Fruit fly (Drosophila melanogaster) whole organism, prepupa: Measurements from ENCODE around the gene SCCRO.

Experiments
- Blimp-1 ChIP-seq: fragments of 200-800 bp; sonication (Bioruptor generic); optimal IDR thresholded peaks from 3 replicates; lab custom pipeline; 2017; ENCODE audit warnings: missing biosample characterization, missing genetic modification characterization, mild to moderate bottlenecking, moderate library complexity, missing genetic modification reagents
- CG10669 ChIP-seq: fragments of 200-800 bp; sonication (Bioruptor generic); optimal IDR thresholded peaks from 3 replicates; lab custom pipeline; 2018; ENCODE audit warnings: missing biosample characterization, mild to moderate bottlenecking, missing genetic modification characterization, moderate library complexity
- CG11294 ChIP-seq: fragments of 200-800 bp; sonication (Bioruptor generic); IDR thresholded peaks from 2 replicates; pipeline ENCODE4 v1.3.6; 2022; ENCODE audit warnings: missing biosample characterization, missing genetic modification characterization
- CG11762 ChIP-seq: fragments of 200-800 bp; sonication (Bioruptor generic); optimal IDR thresholded peaks from 3 replicates; lab custom pipeline; 2016; ENCODE audit warnings: missing biosample characterization, missing genetic modification characterization; ENCODE audit not compliant: insufficient read depth
- CG11902 ChIP-seq: fragments of 200-800 bp; sonication (Bioruptor generic); optimal IDR thresholded peaks from 3 replicates; lab custom pipeline; 2016; ENCODE audit warnings: missing biosample characterization, missing genetic modification characterization
- CG15336 ChIP-seq: fragments of 200-800 bp; sonication (Bioruptor generic); IDR thresholded peaks from 2 replicates; pipeline ENCODE4 v1.3.6; 2022; ENCODE audit warnings: missing biosample characterization, missing genetic modification characterization
- CG16779 ChIP-seq: fragments of 200-800 bp; sonication (Bioruptor generic); optimal IDR thresholded peaks from 3 replicates; lab custom pipeline; 2017; ENCODE audit warnings: missing biosample characterization, mild to moderate bottlenecking, missing genetic modification characterization
- CG31627 ChIP-seq: fragments of 200-800 bp; sonication (Bioruptor generic); optimal IDR thresholded peaks from 3 replicates; lab custom pipeline; 2016; ENCODE audit warnings: missing biosample characterization, missing genetic modification characterization
- CG32006 ChIP-seq: fragments of 200-800 bp; sonication (Bioruptor generic); optimal IDR thresholded peaks from 3 replicates; lab custom pipeline; 2017; ENCODE audit warnings: missing biosample characterization, mild to moderate bottlenecking, missing genetic modification characterization
- CG34406 ChIP-seq: fragments of 200-800 bp; sonication (Bioruptor generic); optimal IDR thresholded peaks from 3 replicates; lab custom pipeline; 2016; ENCODE audit warnings: missing biosample characterization, missing genetic modification characterization
- CG3919 ChIP-seq: fragments of 200-800 bp; sonication (Bioruptor generic); optimal IDR thresholded peaks from 3 replicates; lab custom pipeline; 2016; ENCODE audit warnings: missing biosample characterization, missing genetic modification characterization
- CG4318 ChIP-seq: fragments of 200-800 bp; sonication (Bioruptor generic); optimal IDR thresholded peaks from 3 replicates; lab custom pipeline; 2017; ENCODE audit warnings: missing biosample characterization, mild to moderate bottlenecking, missing genetic modification characterization
- CG6163 ChIP-seq: fragments of 200-800 bp; sonication (Bioruptor generic); IDR thresholded peaks from 3 replicates; pipeline ENCODE4 v1.3.6; 2022; ENCODE audit warnings: missing biosample characterization, missing genetic modification characterization
- CG6276 ChIP-seq: fragments of 200-800 bp; sonication (Bioruptor generic); optimal IDR thresholded peaks from 2 replicates; lab custom pipeline; 2017; ENCODE audit warnings: missing biosample characterization, mild to moderate bottlenecking, missing genetic modification characterization
- CG6792 ChIP-seq: fragments of 200-800 bp; sonication (Bioruptor generic); optimal IDR thresholded peaks from 3 replicates; lab custom pipeline; 2016; ENCODE audit warnings: missing biosample characterization, missing genetic modification characterization
- CG6808 ChIP-seq: fragments of 200-800 bp; sonication (Bioruptor generic); optimal IDR thresholded peaks from 3 replicates; lab custom pipeline; 2017; ENCODE audit warnings: missing biosample characterization, missing genetic modification characterization, mild to moderate bottlenecking, moderate library complexity, missing genetic modification reagents
- CG6854 ChIP-seq: fragments of 200-800 bp; sonication (Bioruptor generic); optimal IDR thresholded peaks from 2 replicates; lab custom pipeline; 2017; ENCODE audit warnings: missing biosample characterization, mild to moderate bottlenecking, missing genetic modification characterization
- CG7368 ChIP-seq: fragments of 200-800 bp; sonication (Bioruptor generic); optimal IDR thresholded peaks from 3 replicates; lab custom pipeline; 2016; ENCODE audit warnings: missing biosample characterization, missing genetic modification characterization
- CG8119 ChIP-seq: fragments of 200-800 bp; sonication (Bioruptor generic); IDR thresholded peaks from 3 replicates; pipeline ENCODE4 v1.3.6; 2022; ENCODE audit warnings: missing biosample characterization, missing genetic modification characterization
- CG8319 ChIP-seq: fragments of 200-800 bp; sonication (Bioruptor generic); optimal IDR thresholded peaks from 3 replicates; lab custom pipeline; 2016; ENCODE audit warnings: missing biosample characterization, missing genetic modification characterization
- CG8632 ChIP-seq: fragments of 200-800 bp; sonication (Bioruptor generic); optimal IDR thresholded peaks from 3 replicates; lab custom pipeline; 2016; ENCODE audit warnings: missing biosample characterization, missing genetic modification characterization
- CG9139 ChIP-seq: fragments of 200-800 bp; sonication (Bioruptor generic); optimal IDR thresholded peaks from 3 replicates; lab custom pipeline; 2017; ENCODE audit warnings: missing biosample characterization, mild to moderate bottlenecking, missing genetic modification characterization
- Eip75B ChIP-seq: fragments of 200-800 bp; sonication (Bioruptor generic); optimal IDR thresholded peaks from 3 replicates; lab custom pipeline; 2016; ENCODE audit warnings: missing biosample characterization, missing genetic modification characterization
- Eip93F ChIP-seq: fragments of 200-800 bp; sonication (Bioruptor generic); optimal IDR thresholded peaks from 2 replicates; lab custom pipeline; 2016; ENCODE audit warnings: missing biosample characterization, mild to moderate bottlenecking, missing genetic modification characterization
- Ets96B ChIP-seq: fragments of 200-800 bp; optimal IDR thresholded peaks from 2 replicates; lab custom pipeline; 2019; ENCODE audit warnings: missing biosample characterization, mild to moderate bottlenecking, missing genetic modification characterization, moderate library complexity
- Gug ChIP-seq: fragments of 200-800 bp; sonication (Bioruptor generic); IDR thresholded peaks from 2 replicates; pipeline ENCODE4 v1.3.6; 2022; ENCODE audit warnings: missing biosample characterization, missing genetic modification characterization
- OdsH ChIP-seq: fragments of 200-800 bp; sonication (Bioruptor generic); optimal IDR thresholded peaks from 3 replicates; lab custom pipeline; 2016; ENCODE audit warnings: missing biosample characterization, missing genetic modification characterization
- Smox ChIP-seq: fragments of 200-800 bp; sonication (Bioruptor generic); optimal IDR thresholded peaks from 3 replicates; lab custom pipeline; 2016; ENCODE audit warnings: missing biosample characterization, missing genetic modification characterization
- Sox102F ChIP-seq: fragments of 200-800 bp; sonication (Bioruptor generic); optimal IDR thresholded peaks from 2 replicates; lab custom pipeline; 2016; ENCODE audit warnings: missing biosample characterization, mild to moderate bottlenecking, missing genetic modification characterization
- Sox14 ChIP-seq: fragments of 200-800 bp; sonication (Bioruptor generic); optimal IDR thresholded peaks from 3 replicates; lab custom pipeline; 2016; ENCODE audit warnings: missing biosample characterization, missing genetic modification characterization
- Sox15 ChIP-seq: fragments of 200-800 bp; sonication (Bioruptor generic); optimal IDR thresholded peaks from 3 replicates; lab custom pipeline; 2016; ENCODE audit warnings: missing biosample characterization, missing genetic modification characterization
- achi ChIP-seq: fragments of 200-800 bp; sonication (Bioruptor generic); optimal IDR thresholded peaks from 3 replicates; lab custom pipeline; 2016; ENCODE audit warnings: missing biosample characterization, missing genetic modification characterization
- acj6 ChIP-seq: fragments of 200-800 bp; sonication (Bioruptor generic); optimal IDR thresholded peaks from 3 replicates; lab custom pipeline; 2016; ENCODE audit warnings: missing biosample characterization, missing genetic modification characterization
- dac ChIP-seq: fragments of 200-800 bp; sonication (Bioruptor generic); optimal IDR thresholded peaks from 2 replicates; lab custom pipeline; 2017; ENCODE audit warnings: missing biosample characterization, mild to moderate bottlenecking, missing genetic modification characterization
- dsx ChIP-seq: fragments of 200-800 bp; optimal IDR thresholded peaks from 3 replicates; lab custom pipeline; 2019; ENCODE audit warnings: missing biosample characterization, mild to moderate bottlenecking, missing genetic modification characterization, moderate library complexity; ENCODE audit not compliant: poor library complexity, severe bottlenecking
- eg ChIP-seq: fragments of 200-800 bp; sonication (Bioruptor generic); IDR thresholded peaks from 3 replicates; pipeline ENCODE4 v1.3.6; 2022; ENCODE audit warnings: missing biosample characterization, missing genetic modification characterization
- esn ChIP-seq: fragments of 200-800 bp; sonication (Bioruptor generic); optimal IDR thresholded peaks from 2 replicates; lab custom pipeline; 2016; ENCODE audit warnings: missing biosample characterization, mild to moderate bottlenecking, missing genetic modification characterization, moderate library complexity
- fd59A ChIP-seq: fragments of 200-800 bp; sonication (Bioruptor generic); optimal IDR thresholded peaks from 2 replicates; lab custom pipeline; 2017; ENCODE audit warnings: missing biosample characterization, mild to moderate bottlenecking, missing genetic modification characterization, missing genetic modification reagents
- fd85E ChIP-seq: fragments of 200-800 bp; sonication (Bioruptor generic); optimal IDR thresholded peaks from 3 replicates; lab custom pipeline; 2016; ENCODE audit warnings: missing biosample characterization, missing genetic modification characterization
- fkh ChIP-seq: fragments of 200-800 bp; sonication (Bioruptor generic); optimal IDR thresholded peaks from 3 replicates; lab custom pipeline; 2017; ENCODE audit warnings: missing biosample characterization, mild to moderate bottlenecking, missing genetic modification characterization, moderate library complexity
- net ChIP-seq: fragments of 200-800 bp; sonication (Bioruptor generic); optimal IDR thresholded peaks from 3 replicates; lab custom pipeline; 2016; ENCODE audit warnings: missing biosample characterization, missing genetic modification characterization
- salr ChIP-seq, 2 experiments: fragments of 200-800 bp; sonication (Bioruptor generic); optimal IDR thresholded peaks; 3 replicates each; lab custom pipeline; 2016 to 2018; ENCODE audit warnings: missing biosample characterization in 2 of 2, missing genetic modification characterization in 2 of 2, mild to moderate bottlenecking in 1 of 2
- svp ChIP-seq: fragments of 200-800 bp; sonication (Bioruptor generic); peaks from one replicate; lab custom pipeline; 2016; ENCODE audit warnings: missing biosample characterization, missing genetic modification characterization

The SCCRO gene

dm6 chr3L:15533402-15534129, 29.7 kb upstream of the SCCRO start (continued):
- TF ChIP-seq CG11294 (GFP tag; lab: Robert Waterston, UW) (no peak), svp (peak; percentile 97), CG9139 (GFP tag; lab: Kevin White, UChicago) (peak; percentile 53), CG16779 (tag; lab: Kevin White, UChicago) (peak; percentile 47), CG4318 (GFP tag; lab: Kevin White, UChicago) (peak; percentile 20), OdsH (GFP tag; lab: Kevin White, UChicago) (peak; percentile 65), Eip93F (GFP tag; lab: Kevin White, UChicago) (no peak), Sox15 (peak; percentile 40), salr (GFP tag; optimal IDR thresholded peaks at IDR 0.05; lab: Kevin White, UChicago) (peak; percentile 25 to 31), CG11762 (GFP tag; lab: Kevin White, UChicago) (peak; percentile 35), fkh (GFP tag; lab: Kevin White, UChicago) (no peak), CG6808 (GFP tag; lab: Kevin White, UChicago) (peak; percentile 70), Smox (GFP tag; lab: Kevin White, UChicago) (peak; percentile 78), CG10669 (GFP tag; lab: Kevin White, UChicago) (peak; percentile 63), CG6854 (GFP tag; lab: Kevin White, UChicago) (peak; percentile 16), eg (GFP tag; lab: Robert Waterston, UW) (peak; percentile 39; the same call in 2 of the 3 replicates), fd59A (GFP tag; lab: Kevin White, UChicago) (peak; percentile 72), CG7368 (GFP tag; lab: Kevin White, UChicago) (peak; percentile 73)

dm6 chr3L:15534274-15535227, 28.7 kb upstream of the SCCRO start:
- TF ChIP-seq CG7368 (GFP tag; lab: Kevin White, UChicago) (peak; percentile 44), CG11294 (GFP tag; lab: Robert Waterston, UW) (peak; percentile 37; the same call in 1 of the 2 replicates), CG6276 (GFP tag; lab: Kevin White, UChicago) (peak; percentile 81), CG6163 (GFP tag; lab: Robert Waterston, UW) (peak; percentile 8; the same call in 1 of the 3 replicates), dsx (GFP tag; lab: Kevin White, UChicago) (peak; percentile 11), CG31627 (GFP tag; lab: Kevin White, UChicago) (peak; percentile 79), CG6792 (peak; percentile 71), fd85E (GFP tag; lab: Kevin White, UChicago) (no peak), CG8119 (GFP tag; lab: Robert Waterston, UW) (0 out of 3 replicates have a peak, but pooled peaks have one; percentile 37), achi (peak; percentile 67), CG4318 (GFP tag; lab: Kevin White, UChicago) (peak; percentile 60), CG16779 (tag; lab: Kevin White, UChicago) (peak; percentile 68), net (GFP tag; lab: Kevin White, UChicago) (peak; percentile 79), Blimp-1 (GFP tag; lab: Kevin White, UChicago) (peak; percentile 34), CG8632 (GFP tag; lab: Kevin White, UChicago) (peak; percentile 77), Gug (GFP tag; lab: Robert Waterston, UW) (0 out of 2 replicates have a peak, but pooled peaks have one; percentile 18), Sox102F (GFP tag; lab: Kevin White, UChicago) (peak; percentile 69), CG3919 (GFP tag; lab: Kevin White, UChicago) (peak; percentile 67), CG32006 (GFP tag; lab: Kevin White, UChicago) (peak; percentile 90), Eip75B (GFP tag; lab: Kevin White, UChicago) (peak; percentile 76), CG8319 (peak; percentile 44), Sox14 (GFP tag; lab: Kevin White, UChicago) (peak; percentile 77), dac (GFP tag; lab: Kevin White, UChicago) (peak; percentile 70), fd59A (GFP tag; lab: Kevin White, UChicago) (peak; percentile 82), acj6 (GFP tag; lab: Kevin White, UChicago) (peak; percentile 76), salr (GFP tag; optimal IDR thresholded peaks at IDR 0.05; lab: Kevin White, UChicago) (peak; percentile 19 to 86), CG15336 (peak; percentile 28; the same call in 1 of the 2 replicates), CG6808 (GFP tag; lab: Kevin White, UChicago) (peak; percentile 78), CG11902 (peak; percentile 32), esn (GFP tag; lab: Kevin White, UChicago) (peak; percentile 87), Ets96B (tag; lab: Kevin White, UChicago) (peak; percentile 62), fkh (GFP tag; lab: Kevin White, UChicago) (peak; percentile 23), CG34406 (GFP tag; lab: Kevin White, UChicago) (peak; percentile 76), CG11762 (GFP tag; lab: Kevin White, UChicago) (peak; percentile 58), CG10669 (GFP tag; lab: Kevin White, UChicago) (peak; percentile 60)
